Worm (Caenorhabditis elegans) whole organism, L1 larva: ENCODE measurements around the gene rpb-6.

ENCODE experiments used
- C04F5.9 ChIP-seq: sonication (generic microtip); optimal IDR thresholded peaks from 2 replicates; lab custom pipeline; 2016; ENCODE audit warnings: missing genetic modification characterization, missing compliant biosample characterization
- Y116A8C.19 ChIP-seq: sonication (generic microtip); optimal IDR thresholded peaks from 2 replicates; lab custom pipeline; 2016; ENCODE audit warnings: missing compliant biosample characterization, missing genetic modification characterization, borderline replicate concordance
- aly-2 ChIP-seq: fragments of 150-350 bp; optimal IDR thresholded peaks from 2 replicates; lab custom pipeline; 2014; ENCODE audit warnings: missing biosample characterization, missing genetic modification characterization
- blmp-1 ChIP-seq: fragments of 150-350 bp; optimal IDR thresholded peaks from 2 replicates; lab custom pipeline; 2014; ENCODE audit warnings: missing biosample characterization, missing genetic modification characterization
- ceh-63 ChIP-seq: fragments of 200-800 bp; sonication (Bioruptor generic); optimal IDR thresholded peaks from 2 replicates; lab custom pipeline; 2018; ENCODE audit warnings: mild to moderate bottlenecking, missing genetic modification characterization, missing compliant biosample characterization
- ceh-8 ChIP-seq: fragments of 200-800 bp; sonication (Bioruptor generic); optimal IDR thresholded peaks from 2 replicates; lab custom pipeline; 2018; ENCODE audit warnings: mild to moderate bottlenecking, missing genetic modification characterization, moderate library complexity, missing compliant biosample characterization
- ceh-82 ChIP-seq, 3 experiments: fragments of 150-350 bp in 1 of 3; sonication (generic microtip) in 2 of 3; optimal IDR thresholded peaks; 2 replicates each; lab custom pipeline; 2014 to 2017; ENCODE audit warnings: missing biosample characterization in 3 of 3, missing genetic modification characterization in 3 of 3
- ceh-88 ChIP-seq: fragments of 200-800 bp; sonication (Bioruptor generic); IDR thresholded peaks from 2 replicates; pipeline ENCODE4 v1.3.6; 2022; ENCODE audit warnings: missing genetic modification characterization, missing compliant biosample characterization
- dpl-1 ChIP-seq, 3 experiments: fragments of 150-350 bp in 2 of 3; sonication (generic microtip) in 1 of 3; optimal IDR thresholded peaks; 2 replicates each; lab custom pipeline; 2014 to 2017; ENCODE audit warnings: missing biosample characterization in 3 of 3, missing genetic modification characterization in 3 of 3, missing genetic modification reagents in 3 of 3
- efl-1 ChIP-seq, 4 experiments: fragments of 150-350 bp; optimal IDR thresholded peaks in 3 of 4; peaks in 1 of 4; 1 replicate in 1 of 4; 2 replicates in 3 of 4; lab custom pipeline; 2014; ENCODE audit warnings: missing biosample characterization in 2 of 4, missing genetic modification characterization in 2 of 4, missing genetic modification reagents in 2 of 4
- egl-13 ChIP-seq: sonication (generic microtip); optimal IDR thresholded peaks from 2 replicates; lab custom pipeline; 2016; ENCODE audit warnings: missing genotype, missing genetic modification reagents, missing genetic modification characterization, missing compliant biosample characterization
- egl-27 ChIP-seq, 2 experiments: fragments of 150-350 bp in 1 of 2; sonication (generic microtip); optimal IDR thresholded peaks; 3 replicates each; lab custom pipeline; 2017 to 2018; ENCODE audit warnings: missing biosample characterization in 2 of 2, missing genetic modification characterization in 2 of 2, missing genetic modification reagents in 2 of 2
- elt-3 ChIP-seq, 6 experiments: fragments of 150-350 bp in 1 of 6; sonication (generic microtip); optimal IDR thresholded peaks; 2 replicates each; lab custom pipeline; 2017 to 2018; ENCODE audit warnings: missing biosample characterization in 6 of 6, missing genetic modification characterization in 6 of 6, inconsistent platforms in 1 of 6
- ets-5 ChIP-seq: fragments of 200-800 bp; sonication (Bioruptor generic); IDR thresholded peaks from 2 replicates; pipeline ENCODE4 v1.3.6; 2022; ENCODE audit warnings: missing genetic modification characterization, missing compliant biosample characterization
- fos-1 ChIP-seq: fragments of 150-350 bp; optimal IDR thresholded peaks from 2 replicates; lab custom pipeline; 2014; ENCODE audit warnings: missing biosample characterization, missing genetic modification characterization
- irx-1 ChIP-seq: sonication (generic microtip); optimal IDR thresholded peaks from 2 replicates; lab custom pipeline; 2016; ENCODE audit warnings: missing genetic modification characterization, missing compliant biosample characterization
- lin-13 ChIP-seq: fragments of 150-350 bp; optimal IDR thresholded peaks from 2 replicates; lab custom pipeline; 2014; ENCODE audit warnings: missing biosample characterization, missing genetic modification reagents, missing genetic modification characterization
- lin-14 ChIP-seq: fragments of 200-800 bp; sonication (Bioruptor generic); optimal IDR thresholded peaks from 2 replicates; lab custom pipeline; 2018; ENCODE audit warnings: mild to moderate bottlenecking, missing genetic modification characterization, moderate library complexity, missing compliant biosample characterization
- lin-35 ChIP-seq, 2 experiments: fragments of 150-350 bp; optimal IDR thresholded peaks; 2 replicates each; lab custom pipeline; 2014; ENCODE audit warnings: missing biosample characterization in 2 of 2, missing genetic modification characterization in 2 of 2, missing genetic modification reagents in 2 of 2
- lin-39 ChIP-seq: fragments of 150-350 bp; optimal IDR thresholded peaks from 2 replicates; lab custom pipeline; 2014; ENCODE audit warnings: missing biosample characterization, missing genetic modification reagents, missing genetic modification characterization
- lsy-2 ChIP-seq, 2 experiments: fragments of 150-350 bp; optimal IDR thresholded peaks; 2 replicates each; lab custom pipeline; 2014; ENCODE audit warnings: missing biosample characterization in 2 of 2, missing genetic modification characterization in 2 of 2
- mef-2 ChIP-seq: fragments of 150-350 bp; optimal IDR thresholded peaks from 2 replicates; lab custom pipeline; 2014; ENCODE audit warnings: missing biosample characterization, missing genetic modification characterization
- nhr-12 ChIP-seq: sonication (generic microtip); optimal IDR thresholded peaks from 2 replicates; lab custom pipeline; 2017; ENCODE audit warnings: missing biosample characterization, missing genetic modification characterization
- nhr-47 ChIP-seq: sonication (generic microtip); optimal IDR thresholded peaks from 2 replicates; lab custom pipeline; 2016; ENCODE audit warnings: mild to moderate bottlenecking, missing genetic modification characterization, moderate library complexity, missing compliant biosample characterization
- nhr-71 ChIP-seq: sonication (generic microtip); optimal IDR thresholded peaks from 2 replicates; lab custom pipeline; 2016; ENCODE audit warnings: mild to moderate bottlenecking, missing genetic modification characterization, moderate library complexity, missing compliant biosample characterization
- nhr-76 ChIP-seq: sonication (generic microtip); optimal IDR thresholded peaks from 2 replicates; lab custom pipeline; 2017; ENCODE audit warnings: missing biosample characterization, missing genetic modification characterization
- nhr-85 ChIP-seq: sonication (generic microtip); peaks from one replicate; lab custom pipeline; 2016; ENCODE audit warnings: missing genetic modification characterization, inconsistent platforms, missing compliant biosample characterization
- nhr-90 ChIP-seq: sonication (generic microtip); optimal IDR thresholded peaks from 2 replicates; lab custom pipeline; 2016; ENCODE audit warnings: mild to moderate bottlenecking, missing genetic modification characterization, missing compliant biosample characterization; ENCODE audit not compliant: poor library complexity
- pax-3 ChIP-seq: fragments of 200-800 bp; sonication (Bioruptor generic); optimal IDR thresholded peaks from 2 replicates; lab custom pipeline; 2018; ENCODE audit warnings: mild to moderate bottlenecking, missing genetic modification characterization, moderate library complexity, missing compliant biosample characterization
- pqm-1 ChIP-seq: sonication (generic microtip); optimal IDR thresholded peaks from 3 replicates; lab custom pipeline; 2017; ENCODE audit warnings: missing biosample characterization, missing genetic modification characterization
- rnt-1 ChIP-seq: sonication (generic microtip); optimal IDR thresholded peaks from 2 replicates; lab custom pipeline; 2016; ENCODE audit warnings: mild to moderate bottlenecking, missing genetic modification characterization, moderate library complexity, missing compliant biosample characterization
- skn-1 ChIP-seq: fragments of 150-350 bp; optimal IDR thresholded peaks from 2 replicates; lab custom pipeline; 2014; ENCODE audit warnings: missing biosample characterization, missing genetic modification characterization
- snu-23 ChIP-seq: sonication (generic microtip); optimal IDR thresholded peaks from 2 replicates; lab custom pipeline; 2016; ENCODE audit warnings: missing genetic modification characterization, missing compliant biosample characterization
- sptf-1 ChIP-seq: fragments of 150-350 bp; optimal IDR thresholded peaks from 2 replicates; lab custom pipeline; 2014; ENCODE audit warnings: missing biosample characterization, missing genetic modification characterization
- sup-37 ChIP-seq: fragments of 200-800 bp; sonication (Bioruptor generic); optimal IDR thresholded peaks from 2 replicates; lab custom pipeline; 2018; ENCODE audit warnings: mild to moderate bottlenecking, missing genetic modification characterization, missing compliant biosample characterization
- swsn-7 ChIP-seq: sonication (generic microtip); optimal IDR thresholded peaks from 2 replicates; lab custom pipeline; 2016; ENCODE audit warnings: missing genetic modification characterization, missing compliant biosample characterization
- unc-130 ChIP-seq: fragments of 150-350 bp; optimal IDR thresholded peaks from 2 replicates; lab custom pipeline; 2017; ENCODE audit warnings: missing biosample characterization, missing genetic modification characterization, inconsistent platforms
- unc-98 ChIP-seq: fragments of 200-800 bp; sonication (Bioruptor generic); IDR thresholded peaks from 2 replicates; pipeline ENCODE4 v1.3.6; 2022; ENCODE audit warnings: missing genetic modification characterization, missing compliant biosample characterization
- zag-1 ChIP-seq: fragments of 150-350 bp; optimal IDR thresholded peaks from 2 replicates; lab custom pipeline; 2014; ENCODE audit warnings: missing biosample characterization, missing genetic modification characterization
- zip-4 ChIP-seq: fragments of 200-800 bp; sonication (Bioruptor generic); optimal IDR thresholded peaks from 2 replicates; lab custom pipeline; 2018; ENCODE audit warnings: mild to moderate bottlenecking, missing genetic modification characterization, moderate library complexity, missing compliant biosample characterization
- ztf-11 ChIP-seq, 2 experiments: sonication (generic microtip); optimal IDR thresholded peaks; 2 replicates each; lab custom pipeline; 2016 to 2017; ENCODE audit warnings: missing genetic modification characterization in 2 of 2, missing biosample characterization in 1 of 2, missing compliant biosample characterization in 1 of 2

rpb-6 gene

ce11 chrII:10574177-10574576 lies 5.0 kb upstream of the rpb-6 start:
- no peak for TF ChIP-seq lsy-2 (tag; optimal IDR thresholded peaks at IDR 0.05; lab: Kevin White, UChicago)
- TF ChIP-seq, all 84 proteins: peak for 0

- no peak for TF ChIP-seq ceh-88 (GFP tag; lab: Robert Waterston, UW)
- TF ChIP-seq C04F5.9, result no peak
- no peak for TF ChIP-seq efl-1 (optimal IDR thresholded peaks at IDR 0.05; lab: Kevin White, UChicago)
- peak in 1 of 2 experiments; percentile 14 for TF ChIP-seq efl-1 (GFP tag; optimal IDR thresholded peaks at IDR 0.05 in 1 of 2; lab: Kevin White, UChicago)
- no peak for TF ChIP-seq nhr-76 (tag; lab: Kevin White, UChicago)
Measured at ce11 chrII:10579655-10580054, 475 bp downstream of the rpb-6 start, which contains the start of gene dohh-1. Gene dohh-1 (plus strand): TSS chrII:10579955.

- TF ChIP-seq nhr-85 (tag; lab: Kevin White, UChicago) (no peak), lin-39 (tag; lab: Kevin White, UChicago) (no peak), zip-4 (GFP tag; lab: Kevin White, UChicago) (no peak), elt-3 (tag; optimal IDR thresholded peaks at IDR 0.05; lab: Kevin White, UChicago) (no peak), pqm-1 (tag; lab: Kevin White, UChicago) (no peak), lsy-2 (tag; optimal IDR thresholded peaks at IDR 0.05; lab: Kevin White, UChicago) (no peak), Y116A8C.19 (tag; lab: Kevin White, UChicago) (no peak), ceh-8 (no peak), C04F5.9 (no peak), ztf-11 (tag; optimal IDR thresholded peaks at IDR 0.05; lab: Kevin White, UChicago) (no peak), pax-3 (no peak), nhr-76 (tag; lab: Kevin White, UChicago) (no peak), aly-2 (tag; lab: Kevin White, UChicago) (no peak), skn-1 (no peak), blmp-1 (tag; lab: Kevin White, UChicago) (no peak), sptf-1 (tag; lab: Kevin White, UChicago) (no peak), egl-13 (tag; lab: Kevin White, UChicago) (no peak), rnt-1 (tag; lab: Kevin White, UChicago) (no peak)
Measured at ce11 chrII:10580833-10581232, 1.7 kb downstream of the rpb-6 start, which contains the start of gene dap-3. Gene dap-3 (plus strand): TSS chrII:10581133.

ce11 chrII:10582318-10582717 lies 3.1 kb downstream of the rpb-6 start, which contains the start of gene mrps-22:
Gene mrps-22 (plus strand): TSS chrII:10582618.
- no peak for TF ChIP-seq egl-27 (tag; optimal IDR thresholded peaks at IDR 0.05; lab: Kevin White, UChicago)
- no peak for TF ChIP-seq lin-35 (GFP tag; optimal IDR thresholded peaks at IDR 0.05; lab: Kevin White, UChicago)
- TF ChIP-seq lin-14 (GFP tag; lab: Kevin White, UChicago), result no peak

- TF ChIP-seq snu-23 (GFP tag; lab: Kevin White, UChicago) (no peak), pqm-1 (tag; lab: Kevin White, UChicago) (no peak), aly-2 (tag; lab: Kevin White, UChicago) (no peak), skn-1 (no peak), nhr-12 (tag; lab: Kevin White, UChicago) (no peak), nhr-85 (tag; lab: Kevin White, UChicago) (no peak), nhr-90 (tag; lab: Kevin White, UChicago) (no peak), lin-14 (GFP tag; lab: Kevin White, UChicago) (no peak), irx-1 (tag; lab: Kevin White, UChicago) (no peak), unc-130 (no peak), nhr-47 (no peak), zag-1 (tag; lab: Kevin White, UChicago) (no peak), swsn-7 (tag; lab: Kevin White, UChicago) (no peak)
Measured at ce11 chrII:10584036-10584435, 4.9 kb downstream of the rpb-6 start, which contains the start of gene algn-9. Gene algn-9 (plus strand): TSS chrII:10584336.

ce11 chrII:10587742-10588141 lies 8.6 kb downstream of the rpb-6 start, which contains the start of gene crn-3:
Gene crn-3 (plus strand): TSS chrII:10588042.
- TF ChIP-seq unc-130, result no peak
- TF ChIP-seq mef-2 (tag; lab: Kevin White, UChicago), result no peak
- no peak for TF ChIP-seq zip-4 (GFP tag; lab: Kevin White, UChicago)
- no peak for TF ChIP-seq lsy-2 (tag; optimal IDR thresholded peaks at IDR 0.05; lab: Kevin White, UChicago)
- no peak for TF ChIP-seq lin-13
- TF ChIP-seq ets-5 (GFP tag; lab: Robert Waterston, UW), result no peak
- TF ChIP-seq ztf-11 (tag; optimal IDR thresholded peaks at IDR 0.05; lab: Kevin White, UChicago), result no peak
- no peak for TF ChIP-seq sup-37 (GFP tag; lab: Kevin White, UChicago)
- no peak for TF ChIP-seq ceh-82 (tag; optimal IDR thresholded peaks at IDR 0.05; lab: Kevin White, UChicago)
- no peak for TF ChIP-seq nhr-90 (tag; lab: Kevin White, UChicago)
- no peak for TF ChIP-seq unc-98 (GFP tag; lab: Robert Waterston, UW)
- no peak for TF ChIP-seq sptf-1 (tag; lab: Kevin White, UChicago)
- TF ChIP-seq dpl-1 (GFP tag; optimal IDR thresholded peaks at IDR 0.05; lab: Kevin White, UChicago), result no peak
- TF ChIP-seq fos-1, result no peak
- TF ChIP-seq ceh-63 (GFP tag; lab: Kevin White, UChicago), result no peak
- no peak for TF ChIP-seq nhr-71 (tag; lab: Kevin White, UChicago)
